Worm (Caenorhabditis elegans): Measurements from ENCODE around the gene mks-2.
A peak's percentile ranks its signal among the peaks of the same experiment; 100 is the strongest.

The mks-2 gene

ce11 chrII:6198468-6198867 is 20.8 kb downstream of the mks-2 start, which contains the start of gene szy-4:
Gene szy-4 (plus strand): TSS chrII:6198696.
- TF ChIP-seq snpc-4 (tag; optimal IDR thresholded peaks at IDR 0.05) (no peak), mbf-1 (tag; optimal IDR thresholded peaks at IDR 0.05) (no peak)

DNA sequence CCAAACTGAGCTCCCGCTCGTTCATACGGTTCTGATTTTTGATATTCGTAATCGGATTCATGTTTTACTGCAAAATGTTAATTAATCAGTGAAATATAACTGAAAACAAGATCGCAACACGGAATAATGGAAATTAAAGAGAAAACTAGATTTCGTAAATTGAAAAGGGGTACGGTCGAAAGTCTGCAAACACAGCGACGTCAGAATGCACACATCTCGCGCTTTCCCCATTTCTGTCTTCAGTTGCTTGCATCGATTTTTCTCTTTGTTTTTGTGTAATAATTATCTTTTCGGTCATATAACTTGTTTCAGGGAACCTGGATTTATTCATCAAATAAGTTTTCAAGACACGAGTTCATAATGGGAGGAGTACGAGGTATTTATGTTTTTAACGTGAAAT is 22.4 kb downstream of the mks-2 start, which contains the start of the genes rbmx-2 and C30B5.2:
Gene rbmx-2, minus strand, starts transcription at position 74 of the 400 bp plus-strand sequence.
Gene C30B5.2, plus strand, starts transcription at position 306 of the 400 bp plus-strand sequence.
- TF ChIP-seq skn-1 (tag; optimal IDR thresholded peaks at IDR 0.05), result no peak
- TF ChIP-seq lsy-2 (tag; optimal IDR thresholded peaks at IDR 0.05), result peak; percentile 69 to 92
- TF ChIP-seq lin-39 (tag; optimal IDR thresholded peaks at IDR 0.05), result no peak
- TF ChIP-seq sma-9 (GFP tag; optimal IDR thresholded peaks at IDR 0.05), result peak; percentile 55
- no peak for TF ChIP-seq sma-9 (tag; optimal IDR thresholded peaks at IDR 0.05)
- TF ChIP-seq nhr-129 (tag; optimal IDR thresholded peaks at IDR 0.05), result peak; percentile 53
- peak; percentile 26 for TF ChIP-seq fos-1 (tag; optimal IDR thresholded peaks at IDR 0.05)
- no peak for TF ChIP-seq C34F6.9 (tag; optimal IDR thresholded peaks at IDR 0.05)
- TF ChIP-seq mbf-1 (tag; optimal IDR thresholded peaks at IDR 0.05), result no peak
- TF ChIP-seq nhr-237 (tag; optimal IDR thresholded peaks at IDR 0.05), result no peak
- no peak for TF ChIP-seq crh-2 (tag; optimal IDR thresholded peaks at IDR 0.05)
- TF ChIP-seq ZK546.5 (tag; optimal IDR thresholded peaks at IDR 0.05), result no peak
- peak; percentile 2 for TF ChIP-seq ceh-16 (tag; optimal IDR thresholded peaks at IDR 0.05)
- no peak for TF ChIP-seq ceh-82 (tag; optimal IDR thresholded peaks at IDR 0.05)
- peak; percentile 24 for TF ChIP-seq lin-11 (tag; optimal IDR thresholded peaks at IDR 0.05)
- TF ChIP-seq sma-3 (GFP tag; optimal IDR thresholded peaks at IDR 0.05), result peak; percentile 22
- TF ChIP-seq egl-27 (tag; optimal IDR thresholded peaks at IDR 0.05), result no peak

ce11 chrII:6192484-6192883 is 26.8 kb downstream of the mks-2 start, which contains the start of gene cpb-2:
Gene cpb-2 (plus strand): TSS chrII:6192784.
- TF ChIP-seq nhr-237 (tag; optimal IDR thresholded peaks at IDR 0.05) (no peak), lin-39 (tag; optimal IDR thresholded peaks at IDR 0.05) (no peak), skn-1 (tag; optimal IDR thresholded peaks at IDR 0.05) (no peak), unc-39 (tag; optimal IDR thresholded peaks at IDR 0.05) (no peak), nhr-23 (tag; optimal IDR thresholded peaks at IDR 0.05) (no peak), unc-62 (GFP tag; optimal IDR thresholded peaks at IDR 0.05) (no peak)

DNA sequence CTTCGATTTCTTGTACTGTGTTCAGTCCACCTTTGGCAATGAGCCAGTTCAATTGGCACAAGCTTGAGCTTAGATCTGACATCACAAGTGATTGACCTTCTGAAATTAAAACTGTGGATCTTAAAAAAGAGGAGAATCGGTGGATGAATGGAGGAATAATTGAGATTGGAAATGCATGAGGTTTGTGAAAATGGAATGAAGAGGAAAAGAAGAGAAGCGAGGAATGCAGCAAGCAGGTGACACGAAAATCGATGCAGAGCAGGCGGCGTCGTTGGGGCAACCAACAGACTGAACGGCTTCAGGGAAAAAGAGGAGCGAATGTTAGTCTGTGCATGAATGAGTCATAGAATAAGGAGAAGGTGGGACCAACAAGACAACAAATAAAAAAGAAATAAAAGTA is 28.0 kb downstream of the mks-2 start, which contains the start of gene fkh-8:
Gene fkh-8, minus strand, starts transcription at position 101 of the 400 bp plus-strand sequence.
- TF ChIP-seq lin-11 (tag; optimal IDR thresholded peaks at IDR 0.05), result no peak
- TF ChIP-seq nhr-10 (tag; optimal IDR thresholded peaks at IDR 0.05), result no peak
- TF ChIP-seq dmd-4 (tag; optimal IDR thresholded peaks at IDR 0.05), result no peak
- no peak for TF ChIP-seq Y55F3AM.14 (GFP tag; optimal IDR thresholded peaks at IDR 0.05)
- TF ChIP-seq nhr-237 (tag; optimal IDR thresholded peaks at IDR 0.05), result no peak
- TF ChIP-seq nhr-6 (tag; optimal IDR thresholded peaks at IDR 0.05), result no peak
- TF ChIP-seq ama-1 (optimal IDR thresholded peaks at IDR 0.05), result no peak
- no peak for TF ChIP-seq nhr-25 (tag; optimal IDR thresholded peaks at IDR 0.05)
- TF ChIP-seq nhr-21 (tag; optimal IDR thresholded peaks at IDR 0.05), result no peak
- TF ChIP-seq nhr-11 (tag; optimal IDR thresholded peaks at IDR 0.05), result no peak

DNA sequence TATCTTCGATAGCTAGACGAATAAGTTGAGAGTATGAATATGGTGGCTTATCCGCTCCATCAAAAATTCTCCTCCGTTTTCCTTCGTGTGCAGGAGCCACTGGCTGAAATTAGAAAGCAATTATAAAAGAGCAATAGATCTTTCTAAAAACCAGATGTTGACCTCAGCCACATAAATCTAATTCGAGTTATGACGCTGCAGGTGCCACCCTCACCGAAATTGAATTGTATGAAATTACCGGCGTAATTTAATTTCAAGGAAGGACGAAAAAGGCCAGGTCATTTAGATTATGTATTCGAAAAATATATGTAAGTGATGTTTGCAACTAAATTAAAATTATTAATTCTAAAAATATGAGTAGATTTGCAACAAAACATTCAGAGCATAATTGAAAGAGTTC is 28.5 kb downstream of the mks-2 start:
- TF ChIP-seq R02D3.7 (tag; optimal IDR thresholded peaks at IDR 0.05) (no peak), mdl-1 (tag; optimal IDR thresholded peaks at IDR 0.05) (no peak), nhr-6 (tag; optimal IDR thresholded peaks at IDR 0.05) (no peak), nhr-129 (tag; optimal IDR thresholded peaks at IDR 0.05) (no peak), unc-62 (GFP tag; optimal IDR thresholded peaks at IDR 0.05) (no peak), nhr-77 (tag; optimal IDR thresholded peaks at IDR 0.05) (no peak), dmd-4 (tag; optimal IDR thresholded peaks at IDR 0.05) (no peak), ceh-16 (tag; optimal IDR thresholded peaks at IDR 0.05) (no peak), lin-13 (GFP tag; optimal IDR thresholded peaks at IDR 0.05) (no peak), skn-1 (tag; optimal IDR thresholded peaks at IDR 0.05) (no peak), crh-2 (tag; optimal IDR thresholded peaks at IDR 0.05) (no peak)

DNA sequence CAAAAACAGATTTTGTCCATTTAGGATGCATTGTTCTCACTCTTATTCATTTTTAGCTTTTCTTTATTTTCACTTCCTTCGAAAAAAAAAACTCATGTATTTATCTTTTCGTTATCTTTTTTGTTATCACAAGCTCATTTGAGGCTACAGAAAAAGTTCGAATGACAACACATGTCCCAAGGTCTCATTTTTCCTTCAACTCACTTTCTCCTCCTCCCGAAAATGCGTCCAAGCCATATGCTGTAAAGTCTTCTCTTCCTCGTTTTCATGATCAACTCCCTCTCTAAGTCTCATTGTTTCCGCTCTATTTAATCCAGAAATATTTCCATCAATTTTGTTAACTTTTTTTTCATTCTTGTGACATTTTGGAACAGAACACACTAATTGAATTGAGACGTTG is 37.9 kb downstream of the mks-2 start:
- TF ChIP-seq snpc-4 (tag; optimal IDR thresholded peaks at IDR 0.05), result no peak
- no peak for TF ChIP-seq nhr-12 (tag; optimal IDR thresholded peaks at IDR 0.05)
- TF ChIP-seq lsy-2 (tag; optimal IDR thresholded peaks at IDR 0.05), result peak in 1 of 2 experiments; percentile 22
- TF ChIP-seq gmeb-1 (tag; optimal IDR thresholded peaks at IDR 0.05), result no peak
- no peak for TF ChIP-seq unc-62 (GFP tag; optimal IDR thresholded peaks at IDR 0.05)
- no peak for TF ChIP-seq ztf-1 (GFP tag; conservative IDR thresholded peaks at IDR 0.05)
- peak; percentile 37 for TF ChIP-seq F13H6.1 (tag; optimal IDR thresholded peaks at IDR 0.05)
- TF ChIP-seq skn-1 (tag; optimal IDR thresholded peaks at IDR 0.05), result no peak
- no peak for TF ChIP-seq aly-2 (tag; optimal IDR thresholded peaks at IDR 0.05)
- no peak for TF ChIP-seq lin-39 (tag; optimal IDR thresholded peaks at IDR 0.05)
- TF ChIP-seq R02D3.7 (tag; optimal IDR thresholded peaks at IDR 0.05), result no peak
- no peak for TF ChIP-seq ztf-11 (tag; optimal IDR thresholded peaks at IDR 0.05)
- TF ChIP-seq elt-1 (tag; optimal IDR thresholded peaks at IDR 0.05), result no peak
- no peak for TF ChIP-seq mab-5 (tag; optimal IDR thresholded peaks at IDR 0.05)
- no peak for TF ChIP-seq mdl-1 (tag; optimal IDR thresholded peaks at IDR 0.05)
- TF ChIP-seq C34F6.9 (tag; optimal IDR thresholded peaks at IDR 0.05), result peak; percentile 26
- peak; percentile 34 for TF ChIP-seq sma-9 (GFP tag; optimal IDR thresholded peaks at IDR 0.05)
- TF ChIP-seq sma-9 (tag; optimal IDR thresholded peaks at IDR 0.05), result no peak
- TF ChIP-seq nhr-10 (tag; optimal IDR thresholded peaks at IDR 0.05), result no peak
- no peak for TF ChIP-seq unc-55 (GFP tag; optimal IDR thresholded peaks at IDR 0.05)
- no peak for TF ChIP-seq sma-3 (GFP tag; optimal IDR thresholded peaks at IDR 0.05)
- TF ChIP-seq lin-11 (tag; optimal IDR thresholded peaks at IDR 0.05), result no peak
- TF ChIP-seq nhr-23 (tag; optimal IDR thresholded peaks at IDR 0.05), result no peak
- no peak for TF ChIP-seq nhr-6 (tag; optimal IDR thresholded peaks at IDR 0.05)
- no peak for TF ChIP-seq ama-1 (optimal IDR thresholded peaks at IDR 0.05)
